Worm (Caenorhabditis elegans) whole organism, L3 larva: Measurements from ENCODE around the gene T11G6.4.

Experiments used
- ceh-9 ChIP-seq: sonication (generic microtip); optimal IDR thresholded peaks from 2 replicates; lab custom pipeline; 2018; ENCODE audit warnings: missing biosample characterization, missing genetic modification characterization
- daf-12 ChIP-seq: fragments of 150-350 bp; optimal IDR thresholded peaks from 2 replicates; lab custom pipeline; 2014; ENCODE audit warnings: missing biosample characterization, missing genetic modification reagents, missing genetic modification characterization
- elt-1 ChIP-seq: fragments of 150-350 bp; optimal IDR thresholded peaks from 2 replicates; lab custom pipeline; 2014; ENCODE audit warnings: missing biosample characterization, missing genetic modification characterization
- elt-2 ChIP-seq: sonication (generic microtip); optimal IDR thresholded peaks from 2 replicates; lab custom pipeline; 2016; ENCODE audit warnings: missing genetic modification reagents, mild to moderate bottlenecking, missing genetic modification characterization, missing compliant biosample characterization
- fkh-10 ChIP-seq: sonication (generic microtip); optimal IDR thresholded peaks from 2 replicates; lab custom pipeline; 2017; ENCODE audit warnings: missing biosample characterization, missing genetic modification reagents, missing genetic modification characterization
- mml-1 ChIP-seq: fragments of 150-350 bp; sonication (generic microtip); optimal IDR thresholded peaks from 3 replicates; lab custom pipeline; 2014; ENCODE audit warnings: missing biosample characterization, missing genetic modification characterization
- nfya-1 ChIP-seq: sonication (generic microtip); optimal IDR thresholded peaks from 2 replicates; lab custom pipeline; 2017; ENCODE audit warnings: missing genetic modification characterization, mild to moderate bottlenecking, missing compliant biosample characterization, antibody characterized with exemption, moderate library complexity; ENCODE audit not compliant: insufficient read depth
- nhr-237 ChIP-seq: fragments of 150-350 bp; optimal IDR thresholded peaks from 2 replicates; lab custom pipeline; 2014; ENCODE audit warnings: missing biosample characterization, missing genetic modification characterization
- nhr-25 ChIP-seq: sonication (generic microtip); optimal IDR thresholded peaks from 2 replicates; lab custom pipeline; 2017; ENCODE audit warnings: missing biosample characterization, missing genetic modification characterization
- nhr-28 ChIP-seq: fragments of 150-350 bp; optimal IDR thresholded peaks from 2 replicates; lab custom pipeline; 2014; ENCODE audit warnings: missing biosample characterization, missing genetic modification characterization
- pha-4 ChIP-seq: fragments of 150-350 bp; optimal IDR thresholded peaks from 2 replicates; lab custom pipeline; 2014; ENCODE audit warnings: missing biosample characterization, missing genetic modification reagents, missing genetic modification characterization
- pqm-1 ChIP-seq: fragments of 150-350 bp; optimal IDR thresholded peaks from 2 replicates; lab custom pipeline; 2017; ENCODE audit warnings: missing biosample characterization, missing genetic modification characterization, inconsistent platforms
- skn-1 ChIP-seq: fragments of 150-350 bp; optimal IDR thresholded peaks from 2 replicates; lab custom pipeline; 2014; ENCODE audit warnings: missing biosample characterization, missing genetic modification characterization
- ztf-11 ChIP-seq: fragments of 150-350 bp; optimal IDR thresholded peaks from 2 replicates; lab custom pipeline; 2014; ENCODE audit warnings: missing biosample characterization, missing genetic modification characterization

T11G6.4 gene

DNA sequence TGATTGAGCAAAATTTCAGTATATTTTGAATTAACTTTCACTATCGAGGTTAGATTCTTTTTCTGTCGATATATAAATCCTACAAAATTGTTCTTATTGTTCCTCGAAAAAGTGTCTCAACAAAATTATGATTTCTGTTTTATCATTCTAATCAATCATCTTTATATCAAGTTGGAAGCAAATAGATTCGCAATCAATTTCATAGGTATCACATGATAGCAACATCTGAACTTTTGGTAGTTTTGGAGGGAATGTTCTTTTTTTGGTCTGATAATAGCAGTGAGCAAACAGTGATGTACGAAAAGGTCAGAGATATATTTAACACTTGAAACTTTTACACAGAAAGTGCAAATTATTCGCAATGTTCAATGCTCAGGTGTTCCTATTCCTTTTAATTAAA, 40.9 kb downstream of the T11G6.4 start:
- TF ChIP-seq nhr-237 (tag; lab: Kevin White, UChicago) (no peak), ztf-11 (tag; lab: Kevin White, UChicago) (no peak), skn-1 (tag; lab: Kevin White, UChicago) (peak; percentile 7), pha-4 (tag; lab: Kevin White, UChicago) (peak; percentile 15), nfya-1 (tag; lab: Kevin White, UChicago) (no peak), ceh-9 (tag; lab: Kevin White, UChicago) (no peak), mml-1 (no peak), nhr-28 (tag; lab: Kevin White, UChicago) (no peak), elt-2 (tag; lab: Kevin White, UChicago) (peak; percentile 78), fkh-10 (no peak), nhr-25 (tag; lab: Kevin White, UChicago) (no peak), pqm-1 (tag; lab: Kevin White, UChicago) (peak; percentile 95)

- TF ChIP-seq elt-1 (tag; lab: Kevin White, UChicago) (no peak), daf-12 (tag; lab: Kevin White, UChicago) (no peak)
- TF ChIP-seq, all 47 proteins: peak for 0
Observed at ce11 chrIV:10803973-10804372, 47.8 kb downstream of the T11G6.4 start.
